Fruit fly (Drosophila melanogaster) whole organism, embryonic: Measurements from ENCODE around the gene CG7386.

ENCODE experiments used
- Asciz ChIP-seq: fragments of 200-800 bp; sonication (Bioruptor generic); optimal IDR thresholded peaks from 2 replicates; lab custom pipeline; 2017; ENCODE audit warnings: missing biosample characterization, mild to moderate bottlenecking, missing genetic modification characterization, missing genetic modification reagents
- CG12071 ChIP-seq: fragments of 200-800 bp; sonication (Bioruptor generic); optimal IDR thresholded peaks from 3 replicates; lab custom pipeline; 2018; ENCODE audit warnings: missing biosample characterization, mild to moderate bottlenecking, missing genetic modification characterization
- CG13287 ChIP-seq: fragments of 200-800 bp; sonication (Bioruptor generic); IDR thresholded peaks from 2 replicates; pipeline ENCODE4 v1.3.6; 2022; ENCODE audit warnings: missing biosample characterization, missing genetic modification characterization; ENCODE audit not compliant: partially characterized antibody
- CG13296 ChIP-seq: fragments of 200-800 bp; sonication (Bioruptor generic); optimal IDR thresholded peaks from 3 replicates; lab custom pipeline; 2018; ENCODE audit warnings: missing biosample characterization, mild to moderate bottlenecking, missing genetic modification characterization
- CG1647 ChIP-seq: fragments of 200-800 bp; sonication (Bioruptor generic); optimal IDR thresholded peaks from 3 replicates; lab custom pipeline; 2016; ENCODE audit warnings: missing biosample characterization, missing genetic modification characterization
- CG17328 ChIP-seq: fragments of 200-800 bp; sonication (Bioruptor generic); IDR thresholded peaks from 2 replicates; pipeline ENCODE4 v1.3.6; 2022; ENCODE audit warnings: missing biosample characterization, missing genetic modification characterization
- CG17385 ChIP-seq: fragments of 200-800 bp; sonication (Bioruptor generic); optimal IDR thresholded peaks from 3 replicates; lab custom pipeline; 2018; ENCODE audit warnings: missing biosample characterization, mild to moderate bottlenecking, missing genetic modification characterization
- CG2199 ChIP-seq: fragments of 200-800 bp; sonication (Bioruptor generic); IDR thresholded peaks from 3 replicates; pipeline ENCODE4 v1.3.6; 2022; ENCODE audit warnings: missing biosample characterization, missing genetic modification characterization
- CG2875 ChIP-seq: fragments of 200-800 bp; sonication (Bioruptor generic); optimal IDR thresholded peaks from 2 replicates; lab custom pipeline; 2017; ENCODE audit warnings: missing biosample characterization, mild to moderate bottlenecking, missing genetic modification characterization, missing genetic modification reagents
- CG3163 ChIP-seq: fragments of 200-800 bp; sonication (Bioruptor generic); optimal IDR thresholded peaks from 3 replicates; lab custom pipeline; 2016; ENCODE audit warnings: missing biosample characterization, missing genetic modification characterization
- CG3838 ChIP-seq: fragments of 200-800 bp; sonication (Bioruptor generic); optimal IDR thresholded peaks from 3 replicates; lab custom pipeline; 2016; ENCODE audit warnings: missing biosample characterization, missing genetic modification characterization
- CG4404 ChIP-seq: fragments of 200-800 bp; sonication (Bioruptor generic); IDR thresholded peaks from 2 replicates; pipeline ENCODE4 v1.3.6; 2022; ENCODE audit warnings: missing biosample characterization, missing genetic modification characterization
- CG4424 ChIP-seq: fragments of 200-800 bp; sonication (Bioruptor generic); optimal IDR thresholded peaks from 3 replicates; lab custom pipeline; 2016; ENCODE audit warnings: missing biosample characterization, missing genetic modification characterization
- CG5180 ChIP-seq: fragments of 200-800 bp; sonication (Bioruptor generic); optimal IDR thresholded peaks from 3 replicates; lab custom pipeline; 2017; ENCODE audit warnings: missing biosample characterization, missing genetic modification characterization, mild to moderate bottlenecking, moderate library complexity, missing genetic modification reagents
- CG6813 ChIP-seq: fragments of 200-800 bp; sonication (Bioruptor generic); optimal IDR thresholded peaks from 2 replicates; lab custom pipeline; 2017; ENCODE audit warnings: missing biosample characterization, missing genetic modification characterization, mild to moderate bottlenecking, moderate library complexity, missing genetic modification reagents
- CG7556 ChIP-seq: fragments of 200-800 bp; sonication (Bioruptor generic); optimal IDR thresholded peaks from 2 replicates; lab custom pipeline; 2017; ENCODE audit warnings: missing biosample characterization, mild to moderate bottlenecking, missing genetic modification characterization
- CG7745 ChIP-seq: fragments of 200-800 bp; sonication (Bioruptor generic); optimal IDR thresholded peaks from 2 replicates; lab custom pipeline; 2018; ENCODE audit warnings: missing biosample characterization, mild to moderate bottlenecking, missing genetic modification characterization, moderate library complexity
- CG9727 ChIP-seq: fragments of 200-800 bp; sonication (Bioruptor generic); optimal IDR thresholded peaks from 3 replicates; lab custom pipeline; 2017; ENCODE audit warnings: missing biosample characterization, mild to moderate bottlenecking, missing genetic modification characterization
- CG9932 ChIP-seq: fragments of 200-800 bp; sonication (Bioruptor generic); IDR thresholded peaks from 2 replicates; pipeline ENCODE4 v1.3.6; 2022; ENCODE audit warnings: missing biosample characterization, missing genetic modification characterization
- D19A ChIP-seq: fragments of 200-800 bp; optimal IDR thresholded peaks from 3 replicates; lab custom pipeline; 2019; ENCODE audit warnings: missing biosample characterization, mild to moderate bottlenecking, missing genetic modification characterization, moderate library complexity
- Fer1 ChIP-seq: fragments of 200-800 bp; sonication (Bioruptor generic); optimal IDR thresholded peaks from 2 replicates; lab custom pipeline; 2017; ENCODE audit warnings: missing biosample characterization, mild to moderate bottlenecking, missing genetic modification characterization
- Med ChIP-seq: fragments of 200-800 bp; sonication (Bioruptor generic); peaks from one replicate; lab custom pipeline; 2016; ENCODE audit warnings: missing biosample characterization, missing genetic modification characterization, mild to moderate bottlenecking, inconsistent platforms, moderate library complexity
- Opbp ChIP-seq: fragments of 200-800 bp; sonication (Bioruptor generic); IDR thresholded peaks from 3 replicates; pipeline ENCODE4 v1.3.6; 2022; ENCODE audit warnings: missing biosample characterization, missing genetic modification characterization; ENCODE audit not compliant: partially characterized antibody
- PHDP ChIP-seq: fragments of 200-800 bp; sonication (Bioruptor generic); optimal IDR thresholded peaks from 3 replicates; lab custom pipeline; 2018; ENCODE audit warnings: missing biosample characterization, mild to moderate bottlenecking, missing genetic modification characterization, moderate library complexity
- Sox100B ChIP-seq: fragments of 200-800 bp; sonication (Bioruptor generic); optimal IDR thresholded peaks from 3 replicates; lab custom pipeline; 2018; ENCODE audit warnings: missing biosample characterization, mild to moderate bottlenecking, missing genetic modification characterization
- Trl ChIP-seq, 3 experiments: fragments of >200 bp in 2 of 3; fragments of 200-800 bp in 1 of 3; sonication (Bioruptor generic) in 1 of 3; optimal IDR thresholded peaks; 2 replicates in 1 of 3; 3 replicates in 2 of 3; lab custom pipeline; 2016 to 2017; ENCODE audit warnings: missing biosample characterization in 1 of 3, missing genetic modification characterization in 1 of 3
- ash1 ChIP-seq: fragments of 200-800 bp; sonication (Bioruptor generic); optimal IDR thresholded peaks from 2 replicates; lab custom pipeline; 2018; ENCODE audit warnings: missing biosample characterization, mild to moderate bottlenecking, missing genetic modification characterization
- bbx ChIP-seq: fragments of 200-800 bp; sonication (Bioruptor generic); IDR thresholded peaks from 2 replicates; pipeline ENCODE4 v1.3.6; 2022; ENCODE audit warnings: missing biosample characterization, missing genetic modification characterization; ENCODE audit not compliant: partially characterized antibody
- cato ChIP-seq: fragments of 200-800 bp; sonication (Bioruptor generic); optimal IDR thresholded peaks from 2 replicates; lab custom pipeline; 2016; ENCODE audit warnings: missing biosample characterization, missing genetic modification characterization, borderline replicate concordance
- gce ChIP-seq: fragments of 200-800 bp; sonication (Bioruptor generic); IDR thresholded peaks from 3 replicates; pipeline ENCODE4 v1.3.6; 2022; ENCODE audit warnings: missing biosample characterization, missing genetic modification characterization
- gcm ChIP-seq: fragments of 200-800 bp; sonication (Bioruptor generic); optimal IDR thresholded peaks from 2 replicates; lab custom pipeline; 2019; ENCODE audit warnings: missing biosample characterization, mild to moderate bottlenecking, missing genetic modification characterization, moderate library complexity
- gem ChIP-seq: fragments of 200-800 bp; sonication (Bioruptor generic); optimal IDR thresholded peaks from 2 replicates; lab custom pipeline; 2019; ENCODE audit warnings: missing biosample characterization, mild to moderate bottlenecking, missing genetic modification characterization, moderate library complexity
- hkb ChIP-seq, 2 experiments: fragments of 200-800 bp in 1 of 2; fragments of >200 bp in 1 of 2; sonication (Bioruptor generic) in 1 of 2; IDR thresholded peaks in 1 of 2; optimal IDR thresholded peaks in 1 of 2; 2 replicates each; pipeline versions ENCODE4 v1.3.6 to Lab custom; 2017 to 2022; ENCODE audit warnings: missing biosample characterization in 1 of 2, missing genetic modification characterization in 1 of 2
- kah ChIP-seq: fragments of 200-800 bp; sonication (Bioruptor generic); optimal IDR thresholded peaks from 2 replicates; lab custom pipeline; 2018; ENCODE audit warnings: missing biosample characterization, mild to moderate bottlenecking, missing genetic modification characterization
- kni ChIP-seq: fragments of 200-800 bp; sonication (Bioruptor generic); optimal IDR thresholded peaks from 3 replicates; lab custom pipeline; 2017; ENCODE audit warnings: mild to moderate bottlenecking, missing biosample characterization, missing genetic modification reagents, missing genetic modification characterization
- nom ChIP-seq: fragments of 200-800 bp; sonication (Bioruptor generic); optimal IDR thresholded peaks from 2 replicates; lab custom pipeline; 2017; ENCODE audit warnings: missing biosample characterization, missing genetic modification characterization, mild to moderate bottlenecking, moderate library complexity, missing genetic modification reagents
- oc ChIP-seq: fragments of 200-800 bp; sonication (Bioruptor generic); optimal IDR thresholded peaks from 2 replicates; lab custom pipeline; 2018; ENCODE audit warnings: missing biosample characterization, mild to moderate bottlenecking, missing genetic modification characterization, moderate library complexity
- odd ChIP-seq: fragments of 200-800 bp; sonication (Bioruptor generic); optimal IDR thresholded peaks from 2 replicates; lab custom pipeline; 2017; ENCODE audit warnings: missing biosample characterization, mild to moderate bottlenecking, missing genetic modification characterization
- psq ChIP-seq: fragments of 200-800 bp; sonication (Bioruptor generic); optimal IDR thresholded peaks from 2 replicates; lab custom pipeline; 2017; ENCODE audit warnings: missing biosample characterization, missing genetic modification characterization
- sisA ChIP-seq: fragments of 200-800 bp; sonication (Bioruptor generic); IDR thresholded peaks from 2 replicates; pipeline ENCODE4 v1.3.6; 2022; ENCODE audit warnings: missing biosample characterization, missing genetic modification characterization
- zf30C ChIP-seq: fragments of 200-800 bp; sonication (Bioruptor generic); optimal IDR thresholded peaks from 3 replicates; lab custom pipeline; 2018; ENCODE audit warnings: missing biosample characterization, mild to moderate bottlenecking, missing genetic modification characterization

CG7386 gene

dm6 chr3L:6218517-6219155, 29.1 kb downstream of the CG7386 start (continued):
- TF ChIP-seq CG6813 (GFP tag; lab: Kevin White, UChicago) (peak; percentile 56), cato (no peak), CG17385 (GFP tag; lab: Kevin White, UChicago) (peak; percentile 47), CG3163 (GFP tag; lab: Kevin White, UChicago) (peak; percentile 62), nom (peak; percentile 68), CG2199 (GFP tag; lab: Robert Waterston, UW) (peak; percentile 57; the same call in 1 of the 3 replicates), CG9932 (GFP tag; lab: Robert Waterston, UW) (no peak), gcm (GFP tag; lab: Kevin White, UChicago) (peak; percentile 36), CG3838 (no peak), ash1 (GFP tag; lab: Kevin White, UChicago) (no peak), CG5180 (GFP tag; lab: Kevin White, UChicago) (peak; percentile 3), kah (GFP tag; lab: Kevin White, UChicago) (peak; percentile 29), CG4424 (GFP tag; lab: Kevin White, UChicago) (no peak), oc (tag; lab: Kevin White, UChicago) (peak; percentile 29), Sox100B (GFP tag; lab: Kevin White, UChicago) (peak; percentile 13), CG7745 (tag; lab: Kevin White, UChicago) (peak; percentile 29), odd (GFP tag; lab: Kevin White, UChicago) (peak; percentile 47), CG1647 (GFP tag; lab: Kevin White, UChicago) (no peak), CG2875 (GFP tag; lab: Kevin White, UChicago) (peak; percentile 1), PHDP (tag; lab: Kevin White, UChicago) (peak; percentile 43), sisA (no peak), CG7556 (GFP tag; lab: Kevin White, UChicago) (no peak), CG4404 (GFP tag; lab: Robert Waterston, UW) (no peak), CG17328 (no peak), CG13287 (GFP tag; lab: Robert Waterston, UW) (peak; percentile 68), bbx (GFP tag; lab: Robert Waterston, UW) (peak; percentile 11; the same call in 1 of the 2 replicates), Fer1 (GFP tag; lab: Kevin White, UChicago) (peak; percentile 39), Trl (optimal IDR thresholded peaks at IDR 0.05; lab: Kevin White, UChicago) (peak; percentile 70 to 72), Trl (GFP tag; optimal IDR thresholded peaks at IDR 0.05; lab: Kevin White, UChicago) (no peak), Med (GFP tag; lab: Kevin White, UChicago) (peak; percentile 31), CG13296 (GFP tag; lab: Kevin White, UChicago) (peak; percentile 47), Opbp (GFP tag; lab: Robert Waterston, UW) (peak; percentile 47; the same call in 1 of the 3 replicates), kni (GFP tag; lab: Kevin White, UChicago) (peak; percentile 40), gem (tag; lab: Kevin White, UChicago) (no peak), CG12071 (GFP tag; lab: Kevin White, UChicago) (peak; percentile 60), gce (GFP tag; lab: Robert Waterston, UW) (peak; percentile 64; the same call in 1 of the 3 replicates), hkb (optimal IDR thresholded peaks at IDR 0.05; lab: Kevin White, UChicago) (no peak), hkb (GFP tag; IDR thresholded peaks at IDR 0.05; lab: Robert Waterston, UW) (peak; percentile 57; the same call in 1 of the 2 replicates), CG9727 (GFP tag; lab: Kevin White, UChicago) (no peak), D19A (tag; lab: Kevin White, UChicago) (peak; percentile 94), Asciz (peak; percentile 36), zf30C (no peak), psq (GFP tag; lab: Kevin White, UChicago) (peak; percentile 96)
